Worm (Caenorhabditis elegans) whole organism, young adult: ENCODE measurements around the gene C54C6.11.

Experiments
- F22D6.2 ChIP-seq: sonication (generic microtip); optimal IDR thresholded peaks from 2 replicates; lab custom pipeline; 2016; ENCODE audit warnings: mild to moderate bottlenecking, missing genetic modification characterization, missing compliant biosample characterization
- attf-5 ChIP-seq: fragments of 200-800 bp; sonication (Bioruptor generic); optimal IDR thresholded peaks from 2 replicates; lab custom pipeline; 2018; ENCODE audit warnings: mild to moderate bottlenecking, missing genetic modification characterization, missing compliant biosample characterization
- cebp-2 ChIP-seq: fragments of 200-800 bp; sonication (Bioruptor generic); IDR thresholded peaks from 2 replicates; pipeline ENCODE4 v1.3.6; 2022; ENCODE audit warnings: missing genetic modification characterization, missing compliant biosample characterization
- ceh-79 ChIP-seq: sonication (generic microtip); optimal IDR thresholded peaks from 2 replicates; lab custom pipeline; 2017; ENCODE audit warnings: mild to moderate bottlenecking, missing genetic modification characterization, missing compliant biosample characterization
- madf-3 ChIP-seq: fragments of 200-800 bp; sonication (Bioruptor generic); IDR thresholded peaks from 2 replicates; pipeline ENCODE4 v1.3.6; 2022; ENCODE audit warnings: missing genetic modification reagents, missing genetic modification characterization, missing compliant biosample characterization
- nfyb-1 ChIP-seq: fragments of 200-800 bp; sonication (Bioruptor generic); IDR thresholded peaks from 2 replicates; pipeline ENCODE4 v1.3.6; 2022; ENCODE audit warnings: missing genetic modification reagents, missing genetic modification characterization, missing compliant biosample characterization
- snpc-4 ChIP-seq, 5 experiments: fragments of 150-350 bp in 1 of 5; sonication (generic microtip) in 4 of 5; optimal IDR thresholded peaks; 2 replicates each; lab custom pipeline; 2014 to 2018; ENCODE audit warnings: missing genetic modification characterization in 5 of 5, missing biosample characterization in 3 of 5, antibody characterized with exemption in 2 of 5, mild to moderate bottlenecking in 2 of 5, missing compliant biosample characterization in 2 of 5, missing genotype in 2 of 5, moderate library complexity in 2 of 5, missing genetic modification reagents in 1 of 5
- xnd-1 ChIP-seq: sonication (generic microtip); optimal IDR thresholded peaks from 2 replicates; lab custom pipeline; 2016; ENCODE audit warnings: missing genotype, missing genetic modification reagents, missing genetic modification characterization, missing compliant biosample characterization

- no peak for TF ChIP-seq attf-5 (GFP tag; lab: Kevin White, UChicago)
- TF ChIP-seq cebp-2 (GFP tag; lab: Robert Waterston, UW), result no peak
- TF ChIP-seq ceh-79, result no peak
- no peak for TF ChIP-seq xnd-1 (tag; lab: Kevin White, UChicago)
- TF ChIP-seq F22D6.2 (tag; lab: Kevin White, UChicago), result no peak
- TF ChIP-seq snpc-4 (GFP tag; optimal IDR thresholded peaks at IDR 0.05; lab: Kevin White, UChicago), result no peak
- TF ChIP-seq snpc-4 (tag; optimal IDR thresholded peaks at IDR 0.05; lab: Kevin White, UChicago), result no peak
- TF ChIP-seq nfyb-1, result no peak
- TF ChIP-seq madf-3 (GFP tag; lab: Robert Waterston, UW), result no peak
Observed at ce11 chrIII:3553349-3553748, 5.2 kb downstream of the C54C6.11 start, which contains the start of gene C54C6.4.
